Worm (Caenorhabditis elegans) whole organism, young adult: ENCODE data around the gene lact-2.

Experiments used
- C06A6.2 ChIP-seq: fragments of 200-800 bp; sonication (Bioruptor generic); conservative IDR thresholded peaks from 2 replicates; pipeline ENCODE4 v1.3.6; 2022; ENCODE audit warnings: missing genetic modification characterization, missing compliant biosample characterization
- D2030.7 ChIP-seq: fragments of 200-800 bp; sonication (Bioruptor generic); IDR thresholded peaks from 2 replicates; pipeline ENCODE4 v1.3.6; 2022; ENCODE audit warnings: missing genetic modification reagents, missing genetic modification characterization, missing compliant biosample characterization
- F23B12.7 ChIP-seq: sonication (generic microtip); optimal IDR thresholded peaks from 2 replicates; lab custom pipeline; 2017; ENCODE audit warnings: missing genetic modification characterization, mild to moderate bottlenecking, missing compliant biosample characterization, antibody characterized with exemption, moderate library complexity; ENCODE audit not compliant: insufficient read depth
- F37B4.10 ChIP-seq: fragments of 200-800 bp; sonication (Bioruptor generic); IDR thresholded peaks from 2 replicates; pipeline ENCODE4 v1.3.6; 2022; ENCODE audit warnings: missing genetic modification characterization, missing compliant biosample characterization
- F57A8.1 ChIP-seq: fragments of 200-800 bp; sonication (Bioruptor generic); optimal IDR thresholded peaks from 2 replicates; lab custom pipeline; 2018; ENCODE audit warnings: mild to moderate bottlenecking, missing genetic modification characterization, moderate library complexity, missing compliant biosample characterization
- F57C9.4 ChIP-seq: sonication (generic microtip); optimal IDR thresholded peaks from 2 replicates; lab custom pipeline; 2017; ENCODE audit warnings: mild to moderate bottlenecking, missing genetic modification characterization, missing compliant biosample characterization
- T07F8.4 ChIP-seq: sonication (generic microtip); optimal IDR thresholded peaks from 2 replicates; lab custom pipeline; 2016; ENCODE audit warnings: mild to moderate bottlenecking, missing genetic modification characterization, moderate library complexity, missing compliant biosample characterization
- T26A5.8 ChIP-seq: sonication (generic microtip); optimal IDR thresholded peaks from 2 replicates; lab custom pipeline; 2016; ENCODE audit warnings: missing genetic modification characterization, missing compliant biosample characterization
- akir-1 ChIP-seq: fragments of 200-800 bp; sonication (Bioruptor generic); optimal IDR thresholded peaks from 2 replicates; lab custom pipeline; 2018; ENCODE audit warnings: mild to moderate bottlenecking, missing genetic modification characterization, moderate library complexity, missing compliant biosample characterization
- ama-1 ChIP-seq, 3 experiments: fragments of 150-350 bp in 1 of 3; sonication (generic microtip) in 2 of 3; optimal IDR thresholded peaks; 2 replicates each; lab custom pipeline; 2014 to 2018; ENCODE audit warnings: missing biosample characterization in 2 of 3, missing genetic modification characterization in 2 of 3, missing genetic modification reagents in 2 of 3
- aptf-2 ChIP-seq: fragments of 200-800 bp; sonication (Bioruptor generic); conservative IDR thresholded peaks from 2 replicates; pipeline ENCODE4 v1.3.6; 2022; ENCODE audit warnings: missing genetic modification reagents, missing genetic modification characterization, missing compliant biosample characterization
- cebp-2 ChIP-seq: fragments of 200-800 bp; sonication (Bioruptor generic); IDR thresholded peaks from 2 replicates; pipeline ENCODE4 v1.3.6; 2022; ENCODE audit warnings: missing genetic modification characterization, missing compliant biosample characterization
- ceh-27 ChIP-seq: fragments of 200-800 bp; sonication (Bioruptor generic); optimal IDR thresholded peaks from 2 replicates; lab custom pipeline; 2018; ENCODE audit warnings: mild to moderate bottlenecking, missing genetic modification characterization, moderate library complexity, missing compliant biosample characterization
- ceh-79 ChIP-seq: sonication (generic microtip); optimal IDR thresholded peaks from 2 replicates; lab custom pipeline; 2017; ENCODE audit warnings: mild to moderate bottlenecking, missing genetic modification characterization, missing compliant biosample characterization
- ceh-91 ChIP-seq: fragments of 200-800 bp; sonication (Bioruptor generic); IDR thresholded peaks from 2 replicates; pipeline ENCODE4 v1.3.6; 2022; ENCODE audit warnings: missing genetic modification reagents, missing genetic modification characterization, missing compliant biosample characterization
- dpl-1 ChIP-seq: fragments of 150-350 bp; optimal IDR thresholded peaks from 2 replicates; lab custom pipeline; 2014; ENCODE audit warnings: missing biosample characterization, missing genetic modification reagents, missing genetic modification characterization
- efl-1 ChIP-seq: fragments of 150-350 bp; optimal IDR thresholded peaks from 2 replicates; lab custom pipeline; 2014; ENCODE audit warnings: missing biosample characterization, missing genetic modification reagents, missing genetic modification characterization
- egrh-3 ChIP-seq: fragments of 200-800 bp; sonication (Bioruptor generic); IDR thresholded peaks from 2 replicates; pipeline ENCODE4 v1.3.6; 2022; ENCODE audit warnings: missing genetic modification reagents, missing genetic modification characterization, missing compliant biosample characterization
- fkh-3 ChIP-seq: sonication (generic microtip); optimal IDR thresholded peaks from 2 replicates; lab custom pipeline; 2016; ENCODE audit warnings: mild to moderate bottlenecking, missing genetic modification characterization, missing compliant biosample characterization
- hlh-12 ChIP-seq: sonication (generic microtip); optimal IDR thresholded peaks from 2 replicates; lab custom pipeline; 2016; ENCODE audit warnings: missing genetic modification characterization, missing compliant biosample characterization
- hmg-1.2 ChIP-seq: fragments of 200-800 bp; sonication (Bioruptor generic); IDR thresholded peaks from 2 replicates; pipeline ENCODE4 v1.3.6; 2022; ENCODE audit warnings: missing genetic modification reagents, missing genetic modification characterization, missing compliant biosample characterization
- lag-1 ChIP-seq: fragments of 200-800 bp; sonication (Bioruptor generic); IDR thresholded peaks from 2 replicates; pipeline ENCODE4 v1.3.6; 2022; ENCODE audit warnings: missing genetic modification reagents, missing genetic modification characterization, missing compliant biosample characterization
- let-526 ChIP-seq: fragments of 200-800 bp; sonication (Bioruptor generic); IDR thresholded peaks from 2 replicates; pipeline ENCODE4 v1.3.6; 2022; ENCODE audit warnings: missing genetic modification reagents, missing genetic modification characterization, missing compliant biosample characterization
- lin-40 ChIP-seq: sonication (generic microtip); optimal IDR thresholded peaks from 2 replicates; lab custom pipeline; 2016; ENCODE audit warnings: missing genetic modification characterization, mild to moderate bottlenecking, missing compliant biosample characterization, missing genotype, missing genetic modification reagents
- lin-54 ChIP-seq: fragments of 200-800 bp; sonication (Bioruptor generic); optimal IDR thresholded peaks from 2 replicates; lab custom pipeline; 2018; ENCODE audit warnings: mild to moderate bottlenecking, missing genetic modification characterization, missing compliant biosample characterization
- lir-1 ChIP-seq: fragments of 200-800 bp; sonication (Bioruptor generic); conservative IDR thresholded peaks from 2 replicates; pipeline ENCODE4 v1.3.6; 2022; ENCODE audit warnings: missing genetic modification reagents, missing genetic modification characterization, missing compliant biosample characterization
- lsy-27 ChIP-seq: sonication (generic microtip); optimal IDR thresholded peaks from 2 replicates; lab custom pipeline; 2017; ENCODE audit warnings: missing genetic modification characterization, mild to moderate bottlenecking, missing compliant biosample characterization, antibody characterized with exemption, missing genotype, borderline replicate concordance; ENCODE audit not compliant: insufficient read depth
- madf-10 ChIP-seq: sonication (generic microtip); optimal IDR thresholded peaks from 2 replicates; lab custom pipeline; 2016; ENCODE audit warnings: mild to moderate bottlenecking, missing genetic modification characterization, missing compliant biosample characterization
- mel-28 ChIP-seq: sonication (generic microtip); optimal IDR thresholded peaks from 2 replicates; lab custom pipeline; 2016; ENCODE audit warnings: borderline replicate concordance, mild to moderate bottlenecking, missing genetic modification characterization, missing compliant biosample characterization
- nfyb-1 ChIP-seq: fragments of 200-800 bp; sonication (Bioruptor generic); IDR thresholded peaks from 2 replicates; pipeline ENCODE4 v1.3.6; 2022; ENCODE audit warnings: missing genetic modification reagents, missing genetic modification characterization, missing compliant biosample characterization
- nhr-120 ChIP-seq: fragments of 200-800 bp; sonication (Bioruptor generic); IDR thresholded peaks from 2 replicates; pipeline ENCODE4 v1.3.6; 2022; ENCODE audit warnings: missing genetic modification characterization, missing compliant biosample characterization
- rec-8 ChIP-seq, 2 experiments: sonication (generic microtip); optimal IDR thresholded peaks; 2 replicates each; lab custom pipeline; 2016; ENCODE audit warnings: mild to moderate bottlenecking in 2 of 2, missing genetic modification characterization in 2 of 2, missing genetic modification reagents in 2 of 2, missing genotype in 2 of 2, missing biosample characterization in 1 of 2, missing compliant biosample characterization in 1 of 2, moderate library complexity in 1 of 2
- sdz-38 ChIP-seq: sonication (generic microtip); optimal IDR thresholded peaks from 2 replicates; lab custom pipeline; 2016; ENCODE audit warnings: missing genotype, missing genetic modification characterization, missing compliant biosample characterization
- sea-2 ChIP-seq: fragments of 200-800 bp; sonication (Bioruptor generic); IDR thresholded peaks from 2 replicates; pipeline ENCODE4 v1.3.6; 2022; ENCODE audit warnings: missing genetic modification characterization, missing compliant biosample characterization
- somi-1 ChIP-seq: fragments of 200-800 bp; sonication (Bioruptor generic); optimal IDR thresholded peaks from 2 replicates; lab custom pipeline; 2018; ENCODE audit warnings: mild to moderate bottlenecking, missing genetic modification characterization, missing compliant biosample characterization
- tlf-1 ChIP-seq: fragments of 200-800 bp; sonication (Bioruptor generic); optimal IDR thresholded peaks from 2 replicates; lab custom pipeline; 2018; ENCODE audit warnings: mild to moderate bottlenecking, missing genetic modification characterization, missing compliant biosample characterization
- zim-3 ChIP-seq: sonication (generic microtip); optimal IDR thresholded peaks from 2 replicates; lab custom pipeline; 2017; ENCODE audit warnings: mild to moderate bottlenecking, missing genetic modification characterization, moderate library complexity, missing compliant biosample characterization
- ztf-18 ChIP-seq: sonication (generic microtip); optimal IDR thresholded peaks from 2 replicates; lab custom pipeline; 2016; ENCODE audit warnings: missing genotype, mild to moderate bottlenecking, missing genetic modification characterization, missing compliant biosample characterization
- ztf-22 ChIP-seq: fragments of 200-800 bp; sonication (Bioruptor generic); optimal IDR thresholded peaks from 2 replicates; lab custom pipeline; 2018; ENCODE audit warnings: mild to moderate bottlenecking, missing genetic modification characterization, moderate library complexity, missing compliant biosample characterization
- ztf-3 ChIP-seq: fragments of 200-800 bp; sonication (Bioruptor generic); optimal IDR thresholded peaks from 2 replicates; lab custom pipeline; 2018; ENCODE audit warnings: mild to moderate bottlenecking, missing genetic modification characterization, missing compliant biosample characterization

The lact-2 gene

ce11 chrII:10051485-10051884 lies 43.2 kb upstream of the lact-2 start:
- no peak for TF ChIP-seq zim-3 (tag; lab: Kevin White, UChicago)
- no peak for TF ChIP-seq T07F8.4
- no peak for TF ChIP-seq dpl-1 (GFP tag; lab: Kevin White, UChicago)
- no peak for TF ChIP-seq ztf-3 (GFP tag; lab: Kevin White, UChicago)
- no peak for TF ChIP-seq F57A8.1 (GFP tag; lab: Kevin White, UChicago)
- no peak for TF ChIP-seq T26A5.8 (tag; lab: Kevin White, UChicago)
- no peak for TF ChIP-seq akir-1 (GFP tag; lab: Kevin White, UChicago)
- no peak for TF ChIP-seq lin-40 (tag; lab: Kevin White, UChicago)

- TF ChIP-seq hlh-12 (tag; lab: Kevin White, UChicago), result no peak
- no peak for TF ChIP-seq ztf-18 (tag; lab: Kevin White, UChicago)
- TF ChIP-seq akir-1 (GFP tag; lab: Kevin White, UChicago), result no peak
- TF ChIP-seq, all 124 proteins: peak for 0
Observed at ce11 chrII:10056545-10057038, 38.1 kb upstream of the lact-2 start, which contains the start of gene C18D1.2. Gene C18D1.2 (plus strand): TSS chrII:10056988.

ce11 chrII:10060508-10060907 lies 34.2 kb upstream of the lact-2 start, which contains the start of gene stg-1:
Gene stg-1 (minus strand): TSS chrII:10060660.
- TF ChIP-seq nhr-120 (GFP tag; lab: Robert Waterston, UW) (no peak), ceh-27 (GFP tag; lab: Kevin White, UChicago) (no peak), cebp-2 (GFP tag; lab: Robert Waterston, UW) (no peak), sdz-38 (tag; lab: Kevin White, UChicago) (no peak), somi-1 (GFP tag; lab: Kevin White, UChicago) (no peak), ceh-79 (tag; lab: Kevin White, UChicago) (no peak), akir-1 (GFP tag; lab: Kevin White, UChicago) (no peak), fkh-3 (no peak), D2030.7 (GFP tag; lab: Robert Waterston, UW) (no peak), hlh-12 (tag; lab: Kevin White, UChicago) (no peak), sea-2 (GFP tag; lab: Robert Waterston, UW) (no peak)

- TF ChIP-seq F57C9.4 (tag; lab: Kevin White, UChicago) (no peak), aptf-2 (peak; percentile 94), efl-1 (peak; percentile 30), hmg-1.2 (GFP tag; lab: Robert Waterston, UW) (peak; percentile 56), lsy-27 (tag; lab: Kevin White, UChicago) (no peak)
- TF ChIP-seq, all 124 proteins: peak for 3
Observed at ce11 chrII:10065472-10065871, 29.2 kb upstream of the lact-2 start.

- TF ChIP-seq madf-10 (tag; lab: Kevin White, UChicago), result no peak
- TF ChIP-seq nfyb-1 (GFP tag; lab: Robert Waterston, UW), result no peak
- TF ChIP-seq lag-1 (GFP tag; lab: Robert Waterston, UW), result no peak
- no peak for TF ChIP-seq F37B4.10 (GFP tag; lab: Robert Waterston, UW)
- no peak for TF ChIP-seq ztf-22 (GFP tag; lab: Kevin White, UChicago)
- TF ChIP-seq ceh-91, result no peak
- no peak for TF ChIP-seq let-526 (GFP tag; lab: Robert Waterston, UW)
- TF ChIP-seq lir-1 (GFP tag; lab: Robert Waterston, UW), result no peak
- no peak for TF ChIP-seq D2030.7 (GFP tag; lab: Robert Waterston, UW)
- no peak for TF ChIP-seq C06A6.2 (GFP tag; lab: Robert Waterston, UW)
- no peak for TF ChIP-seq rec-8 (tag; optimal IDR thresholded peaks at IDR 0.05; lab: Kevin White, UChicago)
- no peak for TF ChIP-seq ama-1 (optimal IDR thresholded peaks at IDR 0.05; lab: Kevin White, UChicago)
- TF ChIP-seq ama-1 (GFP tag; optimal IDR thresholded peaks at IDR 0.05; lab: Kevin White, UChicago), result no peak
- TF ChIP-seq F23B12.7 (tag; lab: Kevin White, UChicago), result no peak
- TF ChIP-seq lin-40 (tag; lab: Kevin White, UChicago), result no peak
- TF ChIP-seq egrh-3, result no peak
- no peak for TF ChIP-seq lin-54 (GFP tag; lab: Kevin White, UChicago)
- TF ChIP-seq tlf-1 (GFP tag; lab: Kevin White, UChicago), result no peak
- TF ChIP-seq mel-28 (tag; lab: Kevin White, UChicago), result no peak
Observed at ce11 chrII:10067817-10068216, 26.9 kb upstream of the lact-2 start, which contains the start of gene die-1. Gene die-1 (minus strand): TSS chrII:10067917.
